Fruit fly (Drosophila melanogaster): ENCODE data around the gene CG7579.

- TF ChIP-seq OdsH (GFP tag; optimal IDR thresholded peaks at IDR 0.05) (peak; percentile 30), Hnf4 (GFP tag; optimal IDR thresholded peaks at IDR 0.05) (peak; percentile 28), br (GFP tag; optimal IDR thresholded peaks at IDR 0.05) (no peak), psq (GFP tag; optimal IDR thresholded peaks at IDR 0.05) (no peak)
Measured at dm6 chr3L:15713932-15714492, 30.8 kb upstream of the CG7579 start.
